Fruit fly (Drosophila melanogaster): ENCODE data around the gene CG7300.

The CG7300 gene

dm6 chr2L:10703281-10703680 lies 5.4 kb upstream of the CG7300 start, which contains the start of gene CG6415 (continued):
- TF ChIP-seq ind (GFP tag; optimal IDR thresholded peaks at IDR 0.05) (peak; percentile 74), fu2 (GFP tag; optimal IDR thresholded peaks at IDR 0.05) (peak; percentile 61), hbn (GFP tag; IDR thresholded peaks at IDR 0.05; ENCODE audit: partially characterized antibody) (no peak), CG31365 (tag; optimal IDR thresholded peaks at IDR 0.05) (no peak), wek (GFP tag; optimal IDR thresholded peaks at IDR 0.05) (peak; percentile 9), CG1832 (GFP tag; optimal IDR thresholded peaks at IDR 0.05) (no peak), ATbp (GFP tag; optimal IDR thresholded peaks at IDR 0.05) (peak; percentile 71), Fer1 (GFP tag; optimal IDR thresholded peaks at IDR 0.05) (no peak), CG33213 (GFP tag; optimal IDR thresholded peaks at IDR 0.05) (peak; percentile 44), caup (GFP tag; optimal IDR thresholded peaks at IDR 0.05; ENCODE audit: severe bottlenecking) (peak; percentile 57), CG7987 (GFP tag; optimal IDR thresholded peaks at IDR 0.05) (no peak), lmd (GFP tag; IDR thresholded peaks at IDR 0.05) (peak; percentile 74), al (GFP tag; IDR thresholded peaks at IDR 0.05) (peak; percentile 32; the same call in 1 of the 2 replicates), Dp (GFP tag; optimal IDR thresholded peaks at IDR 0.05) (no peak), CG1024 (GFP tag; IDR thresholded peaks at IDR 0.05) (no peak), CG6791 (GFP tag; IDR thresholded peaks at IDR 0.05; ENCODE audit: partially characterized antibody) (no peak), Rfx (GFP tag; IDR thresholded peaks at IDR 0.05) (peak; percentile 81), toy (GFP tag; IDR thresholded peaks at IDR 0.05) (0 out of 2 replicates have a peak, but pooled peaks have one; percentile 30), corto (GFP tag; optimal IDR thresholded peaks at IDR 0.05) (no peak), Hr39 (optimal IDR thresholded peaks at IDR 0.05) (no peak), zfh2 (GFP tag; optimal IDR thresholded peaks at IDR 0.05) (peak; percentile 56), CG2129 (GFP tag; IDR thresholded peaks at IDR 0.05; ENCODE audit: partially characterized antibody) (no peak), CG4424 (GFP tag; optimal IDR thresholded peaks at IDR 0.05) (peak; percentile 78), CG30431 (GFP tag; optimal IDR thresholded peaks at IDR 0.05) (peak; percentile 54), Ets97D (GFP tag; optimal IDR thresholded peaks at IDR 0.05) (peak; percentile 30), Doc3 (GFP tag; IDR thresholded peaks at IDR 0.05; ENCODE audit: partially characterized antibody) (no peak), cato (GFP tag; optimal IDR thresholded peaks at IDR 0.05; ENCODE audit: borderline replicate concordance) (peak; percentile 4), mirr (GFP tag; optimal IDR thresholded peaks at IDR 0.05) (peak; percentile 12), CG17802 (tag; optimal IDR thresholded peaks at IDR 0.05) (peak; percentile 24), MBD-R2 (GFP tag; IDR thresholded peaks at IDR 0.05) (no peak), ham (GFP tag; IDR thresholded peaks at IDR 0.05) (no peak), CG4328 (GFP tag; optimal IDR thresholded peaks at IDR 0.05) (peak; percentile 59), sr (GFP tag; IDR thresholded peaks at IDR 0.05) (no peak), CG11085 (GFP tag; IDR thresholded peaks at IDR 0.05) (peak; percentile 72), CG6689 (GFP tag; IDR thresholded peaks at IDR 0.05) (peak; percentile 63), trh (GFP tag; optimal IDR thresholded peaks at IDR 0.05) (no peak), CG14050 (GFP tag; IDR thresholded peaks at IDR 0.05) (peak; percentile 32; the same call in 1 of the 3 replicates), prd (optimal IDR thresholded peaks at IDR 0.05) (no peak), prd (GFP tag; IDR thresholded peaks at IDR 0.05) (peak; percentile 89), chif (GFP tag; optimal IDR thresholded peaks at IDR 0.05) (peak; percentile 36 to 75), fd102C (GFP tag; optimal IDR thresholded peaks at IDR 0.05) (no peak), btn (GFP tag; optimal IDR thresholded peaks at IDR 0.05) (peak; percentile 30), grau (tag; optimal IDR thresholded peaks at IDR 0.05) (peak; percentile 81), CG8944 (GFP tag; optimal IDR thresholded peaks at IDR 0.05) (peak; percentile 60), az2 (GFP tag; optimal IDR thresholded peaks at IDR 0.05) (peak; percentile 75), CG14965 (GFP tag; optimal IDR thresholded peaks at IDR 0.05; ENCODE audit: borderline replicate concordance) (peak; percentile 42), Dll (GFP tag; IDR thresholded peaks at IDR 0.05; ENCODE audit: partially characterized antibody) (no peak), CG9437 (GFP tag; optimal IDR thresholded peaks at IDR 0.05) (peak; percentile 29), CG17568 (GFP tag; optimal IDR thresholded peaks at IDR 0.05) (peak; percentile 61), ci (GFP tag; IDR thresholded peaks at IDR 0.05) (peak; percentile 86), CG16863 (GFP tag; optimal IDR thresholded peaks at IDR 0.05) (peak; percentile 67)
